Worm (Caenorhabditis elegans) whole organism, mixed stage, embryonic: ENCODE measurements around the gene srbc-42.

Experiments used
- M03D4.4 ChIP-seq: sonication (generic microtip); optimal IDR thresholded peaks from 2 replicates; lab custom pipeline; 2017; ENCODE audit warnings: mild to moderate bottlenecking, missing genetic modification characterization, missing compliant biosample characterization
- ceh-43 ChIP-seq: fragments of 200-800 bp; sonication (Bioruptor generic); optimal IDR thresholded peaks from 2 replicates; lab custom pipeline; 2018; ENCODE audit warnings: mild to moderate bottlenecking, missing genetic modification characterization, moderate library complexity, missing compliant biosample characterization
- elt-1 ChIP-seq: sonication (generic microtip); optimal IDR thresholded peaks from 2 replicates; lab custom pipeline; 2017; ENCODE audit warnings: missing genetic modification characterization, mild to moderate bottlenecking, missing compliant biosample characterization, antibody characterized with exemption, moderate library complexity, borderline replicate concordance; ENCODE audit not compliant: insufficient read depth
- elt-3 ChIP-seq: fragments of 150-350 bp; optimal IDR thresholded peaks from 2 replicates; lab custom pipeline; 2014; ENCODE audit warnings: missing biosample characterization, missing genetic modification characterization
- mls-2 ChIP-seq: sonication (generic microtip); optimal IDR thresholded peaks from 2 replicates; lab custom pipeline; 2016; ENCODE audit warnings: mild to moderate bottlenecking, missing genetic modification characterization, moderate library complexity, missing compliant biosample characterization
- nhr-237 ChIP-seq: fragments of 150-350 bp; optimal IDR thresholded peaks from 2 replicates; lab custom pipeline; 2014; ENCODE audit warnings: missing biosample characterization, missing genetic modification characterization
- pha-4 ChIP-seq: fragments of 150-350 bp; optimal IDR thresholded peaks from 2 replicates; lab custom pipeline; 2018; ENCODE audit warnings: missing biosample characterization, missing genetic modification reagents, missing genetic modification characterization
- snpc-4 ChIP-seq: fragments of 150-350 bp; optimal IDR thresholded peaks from 2 replicates; lab custom pipeline; 2014; ENCODE audit warnings: missing biosample characterization, missing genetic modification characterization
- ztf-11 ChIP-seq: fragments of 150-350 bp; optimal IDR thresholded peaks from 2 replicates; lab custom pipeline; 2014; ENCODE audit warnings: missing biosample characterization, missing genetic modification characterization

- TF ChIP-seq elt-1 (tag; lab: Kevin White, UChicago) (no peak), pha-4 (tag; lab: Kevin White, UChicago) (no peak), ztf-11 (tag; lab: Kevin White, UChicago) (no peak), elt-3 (tag; lab: Kevin White, UChicago) (no peak), snpc-4 (tag; lab: Kevin White, UChicago) (no peak), nhr-237 (tag; lab: Kevin White, UChicago) (no peak), ceh-43 (GFP tag; lab: Kevin White, UChicago) (no peak), mls-2 (tag; lab: Kevin White, UChicago) (no peak), M03D4.4 (tag; lab: Kevin White, UChicago) (no peak)
Measured at ce11 chrV:2181738-2182137, 9.3 kb downstream of the srbc-42 start, which contains the start of gene srbc-16.
